Fruit fly (Drosophila melanogaster) whole organism, embryonic: ENCODE results near the gene CG42272.

Experiments used
- Aef1 ChIP-seq: fragments of 200-800 bp; sonication (Bioruptor generic); IDR thresholded peaks from 3 replicates; pipeline ENCODE4 v1.3.6; 2022; ENCODE audit warnings: missing biosample characterization, missing genetic modification characterization
- Asciz ChIP-seq: fragments of 200-800 bp; sonication (Bioruptor generic); optimal IDR thresholded peaks from 2 replicates; lab custom pipeline; 2017; ENCODE audit warnings: missing biosample characterization, mild to moderate bottlenecking, missing genetic modification characterization, missing genetic modification reagents
- Bteb2 ChIP-seq: fragments of 200-800 bp; sonication (Bioruptor generic); optimal IDR thresholded peaks from 2 replicates; lab custom pipeline; 2016; ENCODE audit warnings: missing biosample characterization, missing genetic modification characterization
- CG11085 ChIP-seq: fragments of 200-800 bp; sonication (Bioruptor generic); IDR thresholded peaks from 2 replicates; pipeline ENCODE4 v1.3.6; 2022; ENCODE audit warnings: missing biosample characterization, missing genetic modification characterization
- CG12391 ChIP-seq: fragments of 200-800 bp; sonication (Bioruptor generic); optimal IDR thresholded peaks from 3 replicates; lab custom pipeline; 2018; ENCODE audit warnings: missing biosample characterization, mild to moderate bottlenecking, missing genetic modification characterization, moderate library complexity
- CG12942 ChIP-seq: fragments of 200-800 bp; sonication (Bioruptor generic); optimal IDR thresholded peaks from 3 replicates; lab custom pipeline; 2016; ENCODE audit warnings: missing biosample characterization, missing genetic modification characterization
- CG15514 ChIP-seq: fragments of 200-800 bp; sonication (Bioruptor generic); optimal IDR thresholded peaks from 3 replicates; lab custom pipeline; 2017; ENCODE audit warnings: missing biosample characterization, missing genetic modification characterization, mild to moderate bottlenecking, moderate library complexity, missing genetic modification reagents
- CG15696 ChIP-seq: fragments of 200-800 bp; sonication (Bioruptor generic); optimal IDR thresholded peaks from 2 replicates; lab custom pipeline; 2019; ENCODE audit warnings: missing biosample characterization, mild to moderate bottlenecking, missing genetic modification characterization, moderate library complexity
- CG17361 ChIP-seq: fragments of 200-800 bp; sonication (Bioruptor generic); IDR thresholded peaks from 3 replicates; pipeline ENCODE4 v1.3.6; 2022; ENCODE audit warnings: missing biosample characterization, missing genetic modification characterization
- CG17385 ChIP-seq: fragments of 200-800 bp; sonication (Bioruptor generic); optimal IDR thresholded peaks from 3 replicates; lab custom pipeline; 2018; ENCODE audit warnings: missing biosample characterization, mild to moderate bottlenecking, missing genetic modification characterization
- CG2116 ChIP-seq: fragments of 200-800 bp; sonication (Bioruptor generic); optimal IDR thresholded peaks from 3 replicates; lab custom pipeline; 2018; ENCODE audit warnings: missing biosample characterization, mild to moderate bottlenecking, missing genetic modification characterization
- CG30431 ChIP-seq: fragments of 200-800 bp; sonication (Bioruptor generic); optimal IDR thresholded peaks from 2 replicates; lab custom pipeline; 2017; ENCODE audit warnings: missing biosample characterization, missing genetic modification characterization
- CG31441 ChIP-seq: fragments of 200-800 bp; sonication (Bioruptor generic); IDR thresholded peaks from 2 replicates; pipeline ENCODE4 v1.3.6; 2022; ENCODE audit warnings: missing biosample characterization, missing genetic modification characterization
- CG34422 ChIP-seq: fragments of 200-800 bp; sonication (Bioruptor generic); IDR thresholded peaks from 3 replicates; pipeline ENCODE4 v1.3.6; 2022; ENCODE audit warnings: missing biosample characterization, missing genetic modification characterization
- CG6854 ChIP-seq: fragments of 200-800 bp; sonication (Bioruptor generic); optimal IDR thresholded peaks from 3 replicates; lab custom pipeline; 2017; ENCODE audit warnings: missing biosample characterization, mild to moderate bottlenecking, missing genetic modification characterization
- CG7271 ChIP-seq: fragments of 200-800 bp; sonication (Bioruptor generic); optimal IDR thresholded peaks from 2 replicates; lab custom pipeline; 2018; ENCODE audit warnings: missing biosample characterization, mild to moderate bottlenecking, missing genetic modification characterization, moderate library complexity
- CG7556 ChIP-seq: fragments of 200-800 bp; sonication (Bioruptor generic); optimal IDR thresholded peaks from 2 replicates; lab custom pipeline; 2017; ENCODE audit warnings: missing biosample characterization, mild to moderate bottlenecking, missing genetic modification characterization
- CG7839 ChIP-seq: fragments of 200-800 bp; sonication (Bioruptor generic); optimal IDR thresholded peaks from 3 replicates; lab custom pipeline; 2018; ENCODE audit warnings: missing biosample characterization, mild to moderate bottlenecking, missing genetic modification characterization, moderate library complexity
- CG8944 ChIP-seq: fragments of 200-800 bp; sonication (Bioruptor generic); optimal IDR thresholded peaks from 3 replicates; lab custom pipeline; 2016; ENCODE audit warnings: missing biosample characterization, missing genetic modification characterization
- CG9876 ChIP-seq: fragments of 200-800 bp; sonication (Bioruptor generic); optimal IDR thresholded peaks from 2 replicates; lab custom pipeline; 2016; ENCODE audit warnings: missing biosample characterization, missing genetic modification characterization
- CTCF ChIP-seq: fragments of 200-800 bp; sonication (Bioruptor generic); optimal IDR thresholded peaks from 2 replicates; lab custom pipeline; 2017; ENCODE audit warnings: missing biosample characterization, mild to moderate bottlenecking, missing genetic modification characterization, moderate library complexity
- CkIIα-i1 ChIP-seq: fragments of 200-800 bp; sonication (Bioruptor generic); IDR thresholded peaks from 2 replicates; pipeline ENCODE4 v1.3.6; 2022; ENCODE audit warnings: missing biosample characterization, missing genetic modification characterization
- D19B ChIP-seq: fragments of 200-800 bp; sonication (Bioruptor generic); optimal IDR thresholded peaks from 2 replicates; lab custom pipeline; 2017; ENCODE audit warnings: missing biosample characterization, mild to moderate bottlenecking, missing genetic modification characterization
- Dek ChIP-seq: fragments of 200-800 bp; sonication (Bioruptor generic); optimal IDR thresholded peaks from 3 replicates; lab custom pipeline; 2019; ENCODE audit warnings: missing biosample characterization, mild to moderate bottlenecking, missing genetic modification characterization, moderate library complexity
- Dll ChIP-seq: fragments of 200-800 bp; sonication (Bioruptor generic); IDR thresholded peaks from 4 replicates; pipeline ENCODE4 v1.3.6; 2022; ENCODE audit warnings: missing biosample characterization, missing genetic modification characterization; ENCODE audit not compliant: partially characterized antibody
- Doc3 ChIP-seq: fragments of 200-800 bp; sonication (Bioruptor generic); IDR thresholded peaks from 3 replicates; pipeline ENCODE4 v1.3.6; 2022; ENCODE audit warnings: missing biosample characterization, missing genetic modification characterization; ENCODE audit not compliant: partially characterized antibody
- Dref ChIP-seq: fragments of 200-800 bp; sonication (Bioruptor generic); IDR thresholded peaks from 2 replicates; pipeline ENCODE4 v1.3.6; 2022; ENCODE audit warnings: missing biosample characterization, missing genetic modification characterization
- Gsc ChIP-seq: fragments of 200-800 bp; sonication (Bioruptor generic); IDR thresholded peaks from 2 replicates; pipeline ENCODE4 v1.3.6; 2022; ENCODE audit warnings: missing biosample characterization, missing genetic modification characterization
- Hand ChIP-seq: fragments of 200-800 bp; sonication (Bioruptor generic); optimal IDR thresholded peaks from 2 replicates; lab custom pipeline; 2017; ENCODE audit warnings: mild to moderate bottlenecking, missing biosample characterization, missing genetic modification reagents, missing genetic modification characterization
- Hsf ChIP-seq: fragments of 200-800 bp; sonication (Bioruptor generic); optimal IDR thresholded peaks from 3 replicates; lab custom pipeline; 2016; ENCODE audit warnings: missing biosample characterization, missing genetic modification characterization
- MESR4 ChIP-seq: fragments of 200-800 bp; sonication (Bioruptor generic); optimal IDR thresholded peaks from 2 replicates; lab custom pipeline; 2018; ENCODE audit warnings: missing biosample characterization, mild to moderate bottlenecking, missing genetic modification characterization, moderate library complexity
- Meics ChIP-seq: fragments of 200-800 bp; sonication (Bioruptor generic); optimal IDR thresholded peaks from 2 replicates; lab custom pipeline; 2017; ENCODE audit warnings: missing biosample characterization, mild to moderate bottlenecking, missing genetic modification characterization
- Myb ChIP-seq: fragments of 200-800 bp; sonication (Bioruptor generic); optimal IDR thresholded peaks from 2 replicates; lab custom pipeline; 2016; ENCODE audit warnings: missing biosample characterization, missing genetic modification characterization
- Neu2 ChIP-seq: fragments of 200-800 bp; sonication (Bioruptor generic); optimal IDR thresholded peaks from 3 replicates; lab custom pipeline; 2016; ENCODE audit warnings: missing biosample characterization, missing genetic modification characterization, borderline replicate concordance
- Tbp ChIP-seq: fragments of >200 bp; optimal IDR thresholded peaks from 2 replicates; lab custom pipeline; 2018; ENCODE audit warnings: missing biosample characterization, missing genetic modification characterization
- Trl ChIP-seq, 3 experiments: fragments of >200 bp in 2 of 3; fragments of 200-800 bp in 1 of 3; sonication (Bioruptor generic) in 1 of 3; optimal IDR thresholded peaks; 2 replicates in 1 of 3; 3 replicates in 2 of 3; lab custom pipeline; 2016 to 2017; ENCODE audit warnings: missing biosample characterization in 1 of 3, missing genetic modification characterization in 1 of 3
- cato ChIP-seq: fragments of 200-800 bp; sonication (Bioruptor generic); optimal IDR thresholded peaks from 2 replicates; lab custom pipeline; 2016; ENCODE audit warnings: missing biosample characterization, missing genetic modification characterization, borderline replicate concordance
- cg ChIP-seq: fragments of 200-800 bp; sonication (Bioruptor generic); optimal IDR thresholded peaks from 3 replicates; lab custom pipeline; 2019; ENCODE audit warnings: missing biosample characterization, mild to moderate bottlenecking, missing genetic modification characterization, moderate library complexity
- dati ChIP-seq: fragments of 200-800 bp; sonication (Bioruptor generic); IDR thresholded peaks from 2 replicates; pipeline ENCODE4 v1.3.6; 2022; ENCODE audit warnings: missing biosample characterization, missing genetic modification characterization
- ewg ChIP-seq: fragments of 200-800 bp; sonication (Bioruptor generic); optimal IDR thresholded peaks from 3 replicates; lab custom pipeline; 2017; ENCODE audit warnings: mild to moderate bottlenecking, missing biosample characterization, missing genetic modification reagents, missing genetic modification characterization
- ftz-f1 ChIP-seq: fragments of 200-800 bp; sonication (Bioruptor generic); optimal IDR thresholded peaks from 2 replicates; lab custom pipeline; 2016; ENCODE audit warnings: missing biosample characterization, missing genetic modification characterization
- hb ChIP-seq: fragments of 200-800 bp; sonication (Bioruptor generic); IDR thresholded peaks from 3 replicates; pipeline ENCODE4 v1.3.6; 2022; ENCODE audit warnings: missing biosample characterization, missing genetic modification characterization; ENCODE audit not compliant: partially characterized antibody
- luna ChIP-seq: fragments of 200-800 bp; sonication (Bioruptor generic); optimal IDR thresholded peaks from 2 replicates; lab custom pipeline; 2016; ENCODE audit warnings: missing biosample characterization, missing genetic modification characterization
- repo ChIP-seq: fragments of 200-800 bp; sonication (Bioruptor generic); optimal IDR thresholded peaks from 2 replicates; lab custom pipeline; 2016; ENCODE audit warnings: missing biosample characterization, missing genetic modification characterization
- sima ChIP-seq: fragments of 200-800 bp; sonication (Bioruptor generic); optimal IDR thresholded peaks from 2 replicates; lab custom pipeline; 2016; ENCODE audit warnings: missing biosample characterization, missing genetic modification characterization
- so ChIP-seq: fragments of 200-800 bp; sonication (Bioruptor generic); IDR thresholded peaks from 3 replicates; pipeline ENCODE4 v1.3.6; 2022; ENCODE audit warnings: missing biosample characterization, missing genetic modification characterization
- stc ChIP-seq: fragments of 200-800 bp; sonication (Bioruptor generic); IDR thresholded peaks from 2 replicates; pipeline ENCODE4 v1.3.6; 2022; ENCODE audit warnings: missing biosample characterization, missing genetic modification characterization
- unpg ChIP-seq: fragments of 200-800 bp; sonication (Bioruptor generic); optimal IDR thresholded peaks from 3 replicates; lab custom pipeline; 2018; ENCODE audit warnings: missing biosample characterization, mild to moderate bottlenecking, missing genetic modification characterization, moderate library complexity
- vfl ChIP-seq: fragments of 200-800 bp; sonication (Bioruptor generic); optimal IDR thresholded peaks from 2 replicates; lab custom pipeline; 2016; ENCODE audit warnings: missing biosample characterization, missing genetic modification characterization

The CG42272 gene

dm6 chr3L:5823763-5824445 lies 21.1 kb downstream of the CG42272 start (continued):
- TF ChIP-seq CG12391, result peak; percentile 73
- peak; percentile 67 for TF ChIP-seq Hsf
- TF ChIP-seq CG12942, result peak; percentile 84
- TF ChIP-seq D19B, result peak; percentile 36
- peak; percentile 76 for TF ChIP-seq ewg
- no peak for TF ChIP-seq ftz-f1 (GFP tag; lab: Kevin White, UChicago)
- TF ChIP-seq CG15514 (GFP tag; lab: Kevin White, UChicago), result peak; percentile 66
- TF ChIP-seq unpg (GFP tag; lab: Kevin White, UChicago), result peak; percentile 81
- peak; percentile 26; the same call in 1 of the 2 replicates for TF ChIP-seq dati (GFP tag; lab: Robert Waterston, UW)
- peak; percentile 85 for TF ChIP-seq CG7271 (tag; lab: Kevin White, UChicago)
- peak; percentile 49 for TF ChIP-seq Myb (GFP tag; lab: Kevin White, UChicago)
- peak; percentile 80 for TF ChIP-seq CG7556 (GFP tag; lab: Kevin White, UChicago)
- peak; percentile 69 for TF ChIP-seq cato (GFP tag; lab: Kevin White, UChicago)
- no peak for TF ChIP-seq CG11085 (GFP tag; lab: Robert Waterston, UW)
- no peak for TF ChIP-seq Hand (GFP tag; lab: Kevin White, UChicago)
- TF ChIP-seq luna, result no peak
- TF ChIP-seq CG34422 (GFP tag; lab: Robert Waterston, UW), result no peak
- TF ChIP-seq hb, result no peak
- TF ChIP-seq CG2116, result peak; percentile 73
- TF ChIP-seq Meics (GFP tag; lab: Kevin White, UChicago), result peak; percentile 78
- no peak for TF ChIP-seq Dref (GFP tag; lab: Robert Waterston, UW)
- TF ChIP-seq CG9876, result peak; percentile 80
- TF ChIP-seq sima, result peak; percentile 2
- no peak for TF ChIP-seq Dek
- peak; percentile 78 for TF ChIP-seq repo
- TF ChIP-seq Neu2 (GFP tag; lab: Kevin White, UChicago), result peak; percentile 55
- peak; percentile 79 for TF ChIP-seq CG17361 (GFP tag; lab: Robert Waterston, UW)
- TF ChIP-seq Asciz, result peak; percentile 96
- TF ChIP-seq Bteb2 (GFP tag; lab: Kevin White, UChicago), result peak; percentile 53
- TF ChIP-seq Tbp (GFP tag; lab: Kevin White, UChicago), result no peak
- TF ChIP-seq MESR4 (GFP tag; lab: Kevin White, UChicago), result peak; percentile 30
- no peak for TF ChIP-seq vfl
- TF ChIP-seq CG6854 (GFP tag; lab: Kevin White, UChicago), result peak; percentile 33
- peak; percentile 65 for TF ChIP-seq CG7839
- TF ChIP-seq cg, result no peak
- TF ChIP-seq CG17385 (GFP tag; lab: Kevin White, UChicago), result peak; percentile 47
- TF ChIP-seq CkIIα-i1 (GFP tag; lab: Robert Waterston, UW), result no peak
- no peak for TF ChIP-seq Gsc (GFP tag; lab: Robert Waterston, UW)
- 0 out of 3 replicates have a peak, but pooled peaks have one; percentile 56 for TF ChIP-seq so (GFP tag; lab: Robert Waterston, UW)
- TF ChIP-seq CG8944 (GFP tag; lab: Kevin White, UChicago), result peak; percentile 80
- TF ChIP-seq CTCF (GFP tag; lab: Kevin White, UChicago), result peak; percentile 68
- no peak for TF ChIP-seq Trl (optimal IDR thresholded peaks at IDR 0.05; lab: Kevin White, UChicago)
- peak; percentile 89 for TF ChIP-seq Trl (GFP tag; optimal IDR thresholded peaks at IDR 0.05; lab: Kevin White, UChicago)
- peak; percentile 90 for TF ChIP-seq CG15696 (tag; lab: Kevin White, UChicago)
- TF ChIP-seq CG30431 (GFP tag; lab: Kevin White, UChicago), result peak; percentile 80
- TF ChIP-seq stc (GFP tag; lab: Robert Waterston, UW), result peak; percentile 47; the same call in 1 of the 2 replicates
- no peak for TF ChIP-seq Dll (GFP tag; lab: Robert Waterston, UW)
- TF ChIP-seq Doc3 (GFP tag; lab: Robert Waterston, UW), result no peak
- TF ChIP-seq CG31441 (GFP tag; lab: Robert Waterston, UW), result peak; percentile 87
- TF ChIP-seq Aef1 (GFP tag; lab: Robert Waterston, UW), result peak; percentile 28; the same call in 1 of the 3 replicates
